Fruit fly (Drosophila melanogaster) whole organism, prepupa: ENCODE results near the gene AdamTS-B.

Experiments used
- Blimp-1 ChIP-seq: fragments of 200-800 bp; sonication (Bioruptor generic); optimal IDR thresholded peaks from 3 replicates; lab custom pipeline; 2017; ENCODE audit warnings: missing biosample characterization, missing genetic modification characterization, mild to moderate bottlenecking, moderate library complexity, missing genetic modification reagents
- CG10631 ChIP-seq: fragments of 200-800 bp; sonication (Bioruptor generic); optimal IDR thresholded peaks from 2 replicates; lab custom pipeline; 2016; ENCODE audit warnings: missing biosample characterization, missing genetic modification characterization
- CG10669 ChIP-seq: fragments of 200-800 bp; sonication (Bioruptor generic); optimal IDR thresholded peaks from 3 replicates; lab custom pipeline; 2018; ENCODE audit warnings: missing biosample characterization, mild to moderate bottlenecking, missing genetic modification characterization, moderate library complexity
- CG11294 ChIP-seq: fragments of 200-800 bp; sonication (Bioruptor generic); IDR thresholded peaks from 2 replicates; pipeline ENCODE4 v1.3.6; 2022; ENCODE audit warnings: missing biosample characterization, missing genetic modification characterization
- CG11762 ChIP-seq: fragments of 200-800 bp; sonication (Bioruptor generic); optimal IDR thresholded peaks from 3 replicates; lab custom pipeline; 2016; ENCODE audit warnings: missing biosample characterization, missing genetic modification characterization; ENCODE audit not compliant: insufficient read depth
- CG15336 ChIP-seq: fragments of 200-800 bp; sonication (Bioruptor generic); IDR thresholded peaks from 2 replicates; pipeline ENCODE4 v1.3.6; 2022; ENCODE audit warnings: missing biosample characterization, missing genetic modification characterization
- CG1621 ChIP-seq: fragments of 200-800 bp; sonication (Bioruptor generic); optimal IDR thresholded peaks from 3 replicates; lab custom pipeline; 2018; ENCODE audit warnings: missing biosample characterization, mild to moderate bottlenecking, missing genetic modification characterization
- CG16779 ChIP-seq: fragments of 200-800 bp; sonication (Bioruptor generic); optimal IDR thresholded peaks from 3 replicates; lab custom pipeline; 2017; ENCODE audit warnings: missing biosample characterization, mild to moderate bottlenecking, missing genetic modification characterization
- CG3032 ChIP-seq: fragments of 200-800 bp; optimal IDR thresholded peaks from 2 replicates; lab custom pipeline; 2019; ENCODE audit warnings: missing biosample characterization, mild to moderate bottlenecking, missing genetic modification characterization, moderate library complexity
- CG31627 ChIP-seq: fragments of 200-800 bp; sonication (Bioruptor generic); optimal IDR thresholded peaks from 3 replicates; lab custom pipeline; 2016; ENCODE audit warnings: missing biosample characterization, missing genetic modification characterization
- CG32006 ChIP-seq: fragments of 200-800 bp; sonication (Bioruptor generic); optimal IDR thresholded peaks from 3 replicates; lab custom pipeline; 2017; ENCODE audit warnings: missing biosample characterization, mild to moderate bottlenecking, missing genetic modification characterization
- CG34406 ChIP-seq: fragments of 200-800 bp; sonication (Bioruptor generic); optimal IDR thresholded peaks from 3 replicates; lab custom pipeline; 2016; ENCODE audit warnings: missing biosample characterization, missing genetic modification characterization
- CG4318 ChIP-seq: fragments of 200-800 bp; sonication (Bioruptor generic); optimal IDR thresholded peaks from 3 replicates; lab custom pipeline; 2017; ENCODE audit warnings: missing biosample characterization, mild to moderate bottlenecking, missing genetic modification characterization
- CG6163 ChIP-seq: fragments of 200-800 bp; sonication (Bioruptor generic); IDR thresholded peaks from 3 replicates; pipeline ENCODE4 v1.3.6; 2022; ENCODE audit warnings: missing biosample characterization, missing genetic modification characterization
- CG6276 ChIP-seq: fragments of 200-800 bp; sonication (Bioruptor generic); optimal IDR thresholded peaks from 2 replicates; lab custom pipeline; 2017; ENCODE audit warnings: missing biosample characterization, mild to moderate bottlenecking, missing genetic modification characterization
- CG6792 ChIP-seq: fragments of 200-800 bp; sonication (Bioruptor generic); optimal IDR thresholded peaks from 3 replicates; lab custom pipeline; 2016; ENCODE audit warnings: missing biosample characterization, missing genetic modification characterization
- CG6808 ChIP-seq: fragments of 200-800 bp; sonication (Bioruptor generic); optimal IDR thresholded peaks from 3 replicates; lab custom pipeline; 2017; ENCODE audit warnings: missing biosample characterization, missing genetic modification characterization, mild to moderate bottlenecking, moderate library complexity, missing genetic modification reagents
- CG6854 ChIP-seq: fragments of 200-800 bp; sonication (Bioruptor generic); optimal IDR thresholded peaks from 2 replicates; lab custom pipeline; 2017; ENCODE audit warnings: missing biosample characterization, mild to moderate bottlenecking, missing genetic modification characterization
- CG7368 ChIP-seq: fragments of 200-800 bp; sonication (Bioruptor generic); optimal IDR thresholded peaks from 3 replicates; lab custom pipeline; 2016; ENCODE audit warnings: missing biosample characterization, missing genetic modification characterization
- CG8119 ChIP-seq: fragments of 200-800 bp; sonication (Bioruptor generic); IDR thresholded peaks from 3 replicates; pipeline ENCODE4 v1.3.6; 2022; ENCODE audit warnings: missing biosample characterization, missing genetic modification characterization
- CG8632 ChIP-seq: fragments of 200-800 bp; sonication (Bioruptor generic); optimal IDR thresholded peaks from 3 replicates; lab custom pipeline; 2016; ENCODE audit warnings: missing biosample characterization, missing genetic modification characterization
- CG9139 ChIP-seq: fragments of 200-800 bp; sonication (Bioruptor generic); optimal IDR thresholded peaks from 3 replicates; lab custom pipeline; 2017; ENCODE audit warnings: missing biosample characterization, mild to moderate bottlenecking, missing genetic modification characterization
- Eip75B ChIP-seq: fragments of 200-800 bp; sonication (Bioruptor generic); optimal IDR thresholded peaks from 3 replicates; lab custom pipeline; 2016; ENCODE audit warnings: missing biosample characterization, missing genetic modification characterization
- Eip78C ChIP-seq: fragments of 200-800 bp; sonication (Bioruptor generic); peaks from one replicate; lab custom pipeline; 2016; ENCODE audit warnings: missing biosample characterization, missing genetic modification characterization
- Eip93F ChIP-seq: fragments of 200-800 bp; sonication (Bioruptor generic); optimal IDR thresholded peaks from 2 replicates; lab custom pipeline; 2016; ENCODE audit warnings: missing biosample characterization, mild to moderate bottlenecking, missing genetic modification characterization
- Ets21C ChIP-seq: fragments of 200-800 bp; sonication (Bioruptor generic); optimal IDR thresholded peaks from 3 replicates; lab custom pipeline; 2016; ENCODE audit warnings: missing biosample characterization, missing genetic modification characterization
- Gug ChIP-seq: fragments of 200-800 bp; sonication (Bioruptor generic); IDR thresholded peaks from 2 replicates; pipeline ENCODE4 v1.3.6; 2022; ENCODE audit warnings: missing biosample characterization, missing genetic modification characterization
- Hr38 ChIP-seq: sonication (Bioruptor generic); optimal IDR thresholded peaks from 2 replicates; lab custom pipeline; 2016; ENCODE audit warnings: missing biosample characterization, missing genetic modification characterization
- Hr39 ChIP-seq: fragments of 200-800 bp; sonication (Bioruptor generic); optimal IDR thresholded peaks from 2 replicates; lab custom pipeline; 2016; ENCODE audit warnings: missing biosample characterization, missing genetic modification characterization
- Hr4 ChIP-seq: fragments of 200-800 bp; sonication (Bioruptor generic); optimal IDR thresholded peaks from 3 replicates; lab custom pipeline; 2016; ENCODE audit warnings: missing biosample characterization, missing genetic modification characterization
- Lpt ChIP-seq: fragments of 200-800 bp; sonication (Bioruptor generic); optimal IDR thresholded peaks from 3 replicates; lab custom pipeline; 2016; ENCODE audit warnings: missing biosample characterization, missing genetic modification characterization
- Met ChIP-seq: fragments of 200-800 bp; sonication (Bioruptor generic); optimal IDR thresholded peaks from 3 replicates; lab custom pipeline; 2016; ENCODE audit warnings: missing biosample characterization, missing genetic modification characterization
- OdsH ChIP-seq: fragments of 200-800 bp; sonication (Bioruptor generic); optimal IDR thresholded peaks from 3 replicates; lab custom pipeline; 2016; ENCODE audit warnings: missing biosample characterization, missing genetic modification characterization
- Smox ChIP-seq: fragments of 200-800 bp; sonication (Bioruptor generic); optimal IDR thresholded peaks from 3 replicates; lab custom pipeline; 2016; ENCODE audit warnings: missing biosample characterization, missing genetic modification characterization
- Sox102F ChIP-seq: fragments of 200-800 bp; sonication (Bioruptor generic); optimal IDR thresholded peaks from 2 replicates; lab custom pipeline; 2016; ENCODE audit warnings: missing biosample characterization, mild to moderate bottlenecking, missing genetic modification characterization
- Sox14 ChIP-seq: fragments of 200-800 bp; sonication (Bioruptor generic); optimal IDR thresholded peaks from 3 replicates; lab custom pipeline; 2016; ENCODE audit warnings: missing biosample characterization, missing genetic modification characterization
- Sox15 ChIP-seq: fragments of 200-800 bp; sonication (Bioruptor generic); optimal IDR thresholded peaks from 3 replicates; lab custom pipeline; 2016; ENCODE audit warnings: missing biosample characterization, missing genetic modification characterization
- acj6 ChIP-seq: fragments of 200-800 bp; sonication (Bioruptor generic); optimal IDR thresholded peaks from 3 replicates; lab custom pipeline; 2016; ENCODE audit warnings: missing biosample characterization, missing genetic modification characterization
- cyc ChIP-seq: fragments of 200-800 bp; sonication (Bioruptor generic); optimal IDR thresholded peaks from 3 replicates; lab custom pipeline; 2016; ENCODE audit warnings: missing biosample characterization, missing genetic modification characterization
- dac ChIP-seq: fragments of 200-800 bp; sonication (Bioruptor generic); optimal IDR thresholded peaks from 2 replicates; lab custom pipeline; 2017; ENCODE audit warnings: missing biosample characterization, mild to moderate bottlenecking, missing genetic modification characterization
- dsx ChIP-seq: fragments of 200-800 bp; optimal IDR thresholded peaks from 3 replicates; lab custom pipeline; 2019; ENCODE audit warnings: missing biosample characterization, mild to moderate bottlenecking, missing genetic modification characterization, moderate library complexity; ENCODE audit not compliant: poor library complexity, severe bottlenecking
- eg ChIP-seq: fragments of 200-800 bp; sonication (Bioruptor generic); IDR thresholded peaks from 3 replicates; pipeline ENCODE4 v1.3.6; 2022; ENCODE audit warnings: missing biosample characterization, missing genetic modification characterization
- esn ChIP-seq: fragments of 200-800 bp; sonication (Bioruptor generic); optimal IDR thresholded peaks from 2 replicates; lab custom pipeline; 2016; ENCODE audit warnings: missing biosample characterization, mild to moderate bottlenecking, missing genetic modification characterization, moderate library complexity
- fd59A ChIP-seq: fragments of 200-800 bp; sonication (Bioruptor generic); optimal IDR thresholded peaks from 2 replicates; lab custom pipeline; 2017; ENCODE audit warnings: missing biosample characterization, mild to moderate bottlenecking, missing genetic modification characterization, missing genetic modification reagents
- fd85E ChIP-seq: fragments of 200-800 bp; sonication (Bioruptor generic); optimal IDR thresholded peaks from 3 replicates; lab custom pipeline; 2016; ENCODE audit warnings: missing biosample characterization, missing genetic modification characterization
- fkh ChIP-seq: fragments of 200-800 bp; sonication (Bioruptor generic); optimal IDR thresholded peaks from 3 replicates; lab custom pipeline; 2017; ENCODE audit warnings: missing biosample characterization, mild to moderate bottlenecking, missing genetic modification characterization, moderate library complexity
- pdm3 ChIP-seq: fragments of 200-800 bp; sonication (Bioruptor generic); optimal IDR thresholded peaks from 3 replicates; lab custom pipeline; 2016; ENCODE audit warnings: missing biosample characterization, missing genetic modification characterization
- salr ChIP-seq, 2 experiments: fragments of 200-800 bp; sonication (Bioruptor generic); optimal IDR thresholded peaks; 3 replicates each; lab custom pipeline; 2016 to 2018; ENCODE audit warnings: missing biosample characterization in 2 of 2, missing genetic modification characterization in 2 of 2, mild to moderate bottlenecking in 1 of 2
- spab ChIP-seq: fragments of 200-800 bp; sonication (Bioruptor generic); optimal IDR thresholded peaks from 2 replicates; lab custom pipeline; 2017; ENCODE audit warnings: missing biosample characterization, mild to moderate bottlenecking, missing genetic modification characterization, missing genetic modification reagents
- svp ChIP-seq: fragments of 200-800 bp; sonication (Bioruptor generic); peaks from one replicate; lab custom pipeline; 2016; ENCODE audit warnings: missing biosample characterization, missing genetic modification characterization
- topi ChIP-seq: fragments of 200-800 bp; sonication (Bioruptor generic); optimal IDR thresholded peaks from 3 replicates; lab custom pipeline; 2016; ENCODE audit warnings: missing biosample characterization, missing genetic modification characterization

The AdamTS-B gene

DNA sequence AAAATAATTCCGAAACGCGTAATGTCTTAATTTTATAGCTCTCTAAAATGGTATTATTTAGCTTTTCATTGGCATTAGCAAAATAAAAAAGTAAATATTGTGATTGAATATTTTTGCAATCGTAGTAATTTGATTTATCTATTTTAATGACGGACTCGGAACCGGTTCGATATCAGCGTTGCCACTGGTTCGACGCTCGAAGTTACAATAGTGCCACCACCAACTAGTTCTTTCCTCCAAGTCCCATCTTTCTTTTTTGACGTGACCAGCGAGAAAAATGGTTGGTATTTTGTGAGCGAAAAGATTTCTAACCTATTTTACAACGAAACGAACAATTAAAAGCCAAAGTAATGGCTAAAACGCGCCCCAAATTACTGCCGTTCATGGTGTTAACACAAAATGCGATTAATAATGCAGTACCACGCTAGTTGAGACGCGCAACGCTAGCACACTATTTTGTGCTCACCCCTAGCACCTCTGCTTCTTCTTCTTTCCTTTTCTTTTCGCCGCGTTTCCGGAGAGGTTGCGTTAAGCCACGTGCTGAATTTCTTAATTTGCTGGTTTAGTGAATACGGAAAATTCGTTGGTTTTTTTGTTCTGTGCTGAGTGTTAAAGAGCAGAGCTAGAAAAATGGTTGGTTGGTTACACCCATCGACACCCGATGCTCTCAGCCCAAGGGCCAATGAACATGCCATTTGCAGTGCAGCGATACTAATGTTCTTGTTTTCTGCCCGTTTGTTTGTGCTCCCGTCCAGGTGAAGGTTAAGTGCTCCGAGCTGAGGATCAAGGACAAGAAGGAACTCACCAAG, 25.9 kb upstream of the AdamTS-B start, which contains the start of gene RpL35:
RpL35 (plus strand) TSS at position 159 of the 809 bp plus-strand sequence.
- TF ChIP-seq Eip78C (GFP tag; lab: Kevin White, UChicago) (peak; percentile 83), CG3032 (tag; lab: Kevin White, UChicago) (peak; percentile 21), Lpt (no peak), Sox102F (GFP tag; lab: Kevin White, UChicago) (peak; percentile 25), fd59A (GFP tag; lab: Kevin White, UChicago) (no peak), CG8119 (GFP tag; lab: Robert Waterston, UW) (no peak; the same call in 2 of the 3 replicates), Sox15 (GFP tag; lab: Kevin White, UChicago) (no peak), Hr4 (GFP tag; lab: Kevin White, UChicago) (no peak), Sox14 (no peak), CG4318 (GFP tag; lab: Kevin White, UChicago) (no peak), OdsH (GFP tag; lab: Kevin White, UChicago) (no peak), CG6792 (peak; percentile 33), CG32006 (GFP tag; lab: Kevin White, UChicago) (no peak), esn (peak; percentile 63), Blimp-1 (GFP tag; lab: Kevin White, UChicago) (no peak), Eip93F (GFP tag; lab: Kevin White, UChicago) (no peak), Gug (GFP tag; lab: Robert Waterston, UW) (no peak), CG16779 (tag; lab: Kevin White, UChicago) (peak; percentile 18), topi (GFP tag; lab: Kevin White, UChicago) (peak; percentile 58), fkh (GFP tag; lab: Kevin White, UChicago) (no peak), svp (peak; percentile 84), Ets21C (GFP tag; lab: Kevin White, UChicago) (no peak), dac (GFP tag; lab: Kevin White, UChicago) (no peak), spab (no peak), CG11294 (GFP tag; lab: Robert Waterston, UW) (no peak), CG6276 (GFP tag; lab: Kevin White, UChicago) (no peak), fd85E (no peak), eg (no peak), CG34406 (GFP tag; lab: Kevin White, UChicago) (peak; percentile 5), salr (GFP tag; optimal IDR thresholded peaks at IDR 0.05; lab: Kevin White, UChicago) (peak in 1 of 2 experiments; percentile 14), dsx (GFP tag; lab: Kevin White, UChicago) (no peak), Smox (GFP tag; lab: Kevin White, UChicago) (no peak), CG6854 (GFP tag; lab: Kevin White, UChicago) (peak; percentile 71), Met (GFP tag; lab: Kevin White, UChicago) (no peak), Eip75B (GFP tag; lab: Kevin White, UChicago) (no peak), Hr38 (GFP tag; lab: Kevin White, UChicago) (no peak), pdm3 (GFP tag; lab: Kevin White, UChicago) (no peak), CG6808 (GFP tag; lab: Kevin White, UChicago) (peak; percentile 54), CG15336 (GFP tag; lab: Robert Waterston, UW) (no peak), CG10669 (GFP tag; lab: Kevin White, UChicago) (peak; percentile 27), CG6163 (0 out of 3 replicates have a peak, but pooled peaks have one; percentile 43), CG8632 (GFP tag; lab: Kevin White, UChicago) (peak; percentile 3), Hr39 (GFP tag; lab: Kevin White, UChicago) (peak; percentile 24), CG7368 (GFP tag; lab: Kevin White, UChicago) (peak; percentile 46), CG11762 (GFP tag; lab: Kevin White, UChicago) (no peak), acj6 (peak; percentile 8), CG10631 (GFP tag; lab: Kevin White, UChicago) (no peak), CG31627 (GFP tag; lab: Kevin White, UChicago) (peak; percentile 22), CG1621 (tag; lab: Kevin White, UChicago) (peak; percentile 57), cyc (GFP tag; lab: Kevin White, UChicago) (peak; percentile 45), CG9139 (GFP tag; lab: Kevin White, UChicago) (peak; percentile 31)
